Worm (Caenorhabditis elegans): ENCODE results near the gene his-69.

his-69 gene

DNA sequence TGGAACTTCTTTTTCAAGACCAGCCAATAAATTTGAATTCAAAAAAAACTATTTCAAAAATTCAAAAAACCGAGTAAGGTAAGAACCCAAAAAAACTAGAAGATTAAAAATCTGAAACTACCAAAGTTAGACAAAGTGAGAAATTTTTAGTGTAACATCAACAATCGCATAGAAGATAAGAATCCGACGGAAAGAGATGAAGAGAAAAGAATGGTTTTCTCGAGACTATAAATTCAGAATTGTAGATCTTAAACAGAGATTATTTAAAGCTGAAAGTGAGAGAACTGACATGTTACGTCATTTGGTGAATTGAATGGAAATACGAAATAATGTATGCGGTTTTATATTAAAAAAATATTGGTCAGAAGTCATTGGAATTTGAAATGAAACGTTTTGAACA is 43.5 kb upstream of the his-69 start:
- no peak for TF ChIP-seq dmd-4 (tag; optimal IDR thresholded peaks at IDR 0.05)
- TF ChIP-seq ztf-1 (GFP tag; conservative IDR thresholded peaks at IDR 0.05): no peak
- TF ChIP-seq Y55F3AM.14 (GFP tag; optimal IDR thresholded peaks at IDR 0.05): no peak
- no peak for TF ChIP-seq ama-1 (optimal IDR thresholded peaks at IDR 0.05)
- no peak for TF ChIP-seq unc-55 (GFP tag; optimal IDR thresholded peaks at IDR 0.05)
- TF ChIP-seq nhr-77 (tag; optimal IDR thresholded peaks at IDR 0.05): no peak
- TF ChIP-seq aly-2 (tag; optimal IDR thresholded peaks at IDR 0.05): no peak
- TF ChIP-seq F13H6.1 (tag; optimal IDR thresholded peaks at IDR 0.05): no peak
- TF ChIP-seq lin-13 (GFP tag; optimal IDR thresholded peaks at IDR 0.05): no peak
- no peak for TF ChIP-seq ztf-11 (tag; optimal IDR thresholded peaks at IDR 0.05)
- TF ChIP-seq lsy-2 (tag; optimal IDR thresholded peaks at IDR 0.05): no peak
- no peak for TF ChIP-seq peb-1 (tag; optimal IDR thresholded peaks at IDR 0.05)
- no peak for TF ChIP-seq lin-39 (tag; optimal IDR thresholded peaks at IDR 0.05)
- no peak for TF ChIP-seq R02D3.7 (tag; optimal IDR thresholded peaks at IDR 0.05)

DNA sequence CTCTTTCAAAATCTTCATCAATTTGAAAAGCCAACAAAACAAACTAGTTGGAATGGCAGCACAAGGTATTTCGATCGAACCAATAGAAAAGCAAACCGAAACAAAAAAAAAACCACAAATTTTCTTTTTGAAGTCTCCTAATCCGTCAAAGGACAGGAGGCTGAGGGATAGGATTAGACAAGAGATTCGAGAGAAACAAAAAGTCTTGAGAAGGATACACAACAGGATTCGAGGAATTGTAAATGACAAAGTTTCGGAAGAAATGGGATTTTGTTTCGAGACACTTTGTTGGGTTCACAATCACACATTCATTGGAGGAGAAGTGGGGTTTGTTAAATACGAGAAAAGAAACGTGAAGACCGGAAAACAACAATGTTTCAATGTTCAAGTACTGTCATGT is 42.5 kb upstream of the his-69 start:
- no peak for TF ChIP-seq F13H6.1 (tag; optimal IDR thresholded peaks at IDR 0.05)
- peak; percentile 14 for TF ChIP-seq sma-9 (GFP tag; optimal IDR thresholded peaks at IDR 0.05)
- no peak for TF ChIP-seq sma-9 (tag; optimal IDR thresholded peaks at IDR 0.05)
- TF ChIP-seq peb-1 (tag; optimal IDR thresholded peaks at IDR 0.05): no peak
- TF ChIP-seq unc-55 (GFP tag; optimal IDR thresholded peaks at IDR 0.05): no peak
- peak; percentile 10 for TF ChIP-seq sma-3 (GFP tag; optimal IDR thresholded peaks at IDR 0.05)

DNA sequence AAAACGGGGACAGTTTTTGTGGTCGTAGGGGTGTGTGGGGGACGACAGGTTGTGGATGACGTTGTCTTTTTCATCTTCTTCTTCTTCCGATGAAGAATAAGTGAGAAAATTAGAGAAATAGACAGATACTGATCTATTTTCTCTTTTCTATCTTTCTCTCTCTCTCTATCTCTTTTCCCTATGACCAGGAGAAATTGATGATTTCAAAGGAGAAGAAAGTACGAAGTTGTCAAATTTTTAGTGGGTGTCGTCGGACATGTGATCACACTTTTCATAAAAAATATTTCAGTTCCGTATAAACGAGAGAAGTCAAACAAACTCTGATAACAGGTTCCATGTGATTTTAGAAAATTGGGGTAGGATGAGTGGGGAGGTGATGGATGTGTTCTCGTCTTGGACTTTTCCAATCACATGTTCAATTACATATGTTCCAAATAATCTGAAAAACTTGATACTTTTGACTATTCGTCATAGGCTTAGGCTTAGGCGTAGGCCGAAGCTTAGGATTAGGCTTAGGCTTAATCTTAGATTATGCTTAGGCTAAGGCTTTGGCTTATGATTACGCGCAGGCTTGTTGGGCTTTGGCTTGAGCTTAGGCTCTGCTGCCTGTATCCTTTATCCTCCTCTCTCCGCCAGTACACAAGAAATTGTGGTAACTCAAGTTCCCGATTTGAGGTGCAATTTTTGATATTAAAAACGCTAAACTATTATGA is 41.5 kb upstream of the his-69 start:
- TF ChIP-seq nhr-129 (tag; optimal IDR thresholded peaks at IDR 0.05) (peak; percentile 78), aly-2 (tag; optimal IDR thresholded peaks at IDR 0.05) (no peak), unc-62 (GFP tag; optimal IDR thresholded peaks at IDR 0.05) (no peak), egl-27 (tag; optimal IDR thresholded peaks at IDR 0.05) (peak; percentile 79), nhr-11 (tag; optimal IDR thresholded peaks at IDR 0.05) (no peak), crh-2 (tag; optimal IDR thresholded peaks at IDR 0.05) (peak; percentile 45), lin-39 (tag; optimal IDR thresholded peaks at IDR 0.05) (no peak), ceh-16 (tag; optimal IDR thresholded peaks at IDR 0.05) (peak; percentile 38), ztf-1 (GFP tag; conservative IDR thresholded peaks at IDR 0.05) (no peak), Y55F3AM.14 (GFP tag; optimal IDR thresholded peaks at IDR 0.05) (no peak), nhr-23 (tag; optimal IDR thresholded peaks at IDR 0.05) (no peak), mdl-1 (tag; optimal IDR thresholded peaks at IDR 0.05) (peak in 1 of 2 experiments; percentile 55), fos-1 (tag; optimal IDR thresholded peaks at IDR 0.05) (peak; percentile 50), ZK546.5 (tag; optimal IDR thresholded peaks at IDR 0.05) (no peak), nhr-237 (tag; optimal IDR thresholded peaks at IDR 0.05) (no peak), ama-1 (optimal IDR thresholded peaks at IDR 0.05) (no peak), lsy-2 (tag; optimal IDR thresholded peaks at IDR 0.05) (peak in 1 of 2 experiments; percentile 74), lin-11 (tag; optimal IDR thresholded peaks at IDR 0.05) (no peak), ceh-82 (tag; optimal IDR thresholded peaks at IDR 0.05) (no peak), sma-9 (GFP tag; optimal IDR thresholded peaks at IDR 0.05) (peak; percentile 79), sma-9 (tag; optimal IDR thresholded peaks at IDR 0.05) (peak; percentile 37), nhr-77 (tag; optimal IDR thresholded peaks at IDR 0.05) (no peak), nhr-25 (tag; optimal IDR thresholded peaks at IDR 0.05) (peak; percentile 88), mab-5 (tag; optimal IDR thresholded peaks at IDR 0.05) (no peak), blmp-1 (tag; optimal IDR thresholded peaks at IDR 0.05; ENCODE audit: insufficient read depth) (peak; percentile 94), sem-4 (tag; optimal IDR thresholded peaks at IDR 0.05) (peak; percentile 67), nhr-21 (tag; optimal IDR thresholded peaks at IDR 0.05) (peak; percentile 87), nhr-10 (tag; optimal IDR thresholded peaks at IDR 0.05) (peak; percentile 30), lin-13 (GFP tag; optimal IDR thresholded peaks at IDR 0.05) (peak; percentile 60), C34F6.9 (tag; optimal IDR thresholded peaks at IDR 0.05) (peak; percentile 75), unc-39 (tag; optimal IDR thresholded peaks at IDR 0.05) (no peak), nhr-12 (tag; optimal IDR thresholded peaks at IDR 0.05) (no peak), ztf-4 (tag; optimal IDR thresholded peaks at IDR 0.05) (peak; percentile 86), elt-1 (tag; optimal IDR thresholded peaks at IDR 0.05) (no peak), gmeb-1 (tag; optimal IDR thresholded peaks at IDR 0.05) (peak; percentile 46), nhr-6 (tag; optimal IDR thresholded peaks at IDR 0.05) (peak; percentile 23), peb-1 (tag; optimal IDR thresholded peaks at IDR 0.05) (no peak), snpc-4 (tag; optimal IDR thresholded peaks at IDR 0.05) (no peak), F13H6.1 (tag; optimal IDR thresholded peaks at IDR 0.05) (peak; percentile 26), sma-3 (GFP tag; optimal IDR thresholded peaks at IDR 0.05) (peak; percentile 85), mbf-1 (tag; optimal IDR thresholded peaks at IDR 0.05) (no peak)
